Worm (Caenorhabditis elegans) whole organism, late embryonic: ENCODE measurements around the gene luc-7L.

Experiments used
- ceh-2 ChIP-seq: sonication (generic microtip); optimal IDR thresholded peaks from 2 replicates; lab custom pipeline; 2016; ENCODE audit warnings: missing genotype, missing genetic modification characterization, missing compliant biosample characterization
- ceh-9 ChIP-seq: sonication (generic microtip); optimal IDR thresholded peaks from 2 replicates; lab custom pipeline; 2016; ENCODE audit warnings: mild to moderate bottlenecking, missing genetic modification characterization, inconsistent platforms, missing compliant biosample characterization
- che-1 ChIP-seq: sonication (generic microtip); optimal IDR thresholded peaks from 2 replicates; lab custom pipeline; 2016; ENCODE audit warnings: mild to moderate bottlenecking, missing genetic modification characterization, missing compliant biosample characterization
- ets-4 ChIP-seq: sonication (generic microtip); optimal IDR thresholded peaks from 2 replicates; lab custom pipeline; 2016; ENCODE audit warnings: missing genetic modification characterization, missing compliant biosample characterization
- fkh-10 ChIP-seq: fragments of 150-350 bp; optimal IDR thresholded peaks from 2 replicates; lab custom pipeline; 2014; ENCODE audit warnings: missing biosample characterization, missing genetic modification reagents, missing genetic modification characterization
- madf-2 ChIP-seq: sonication (generic microtip); optimal IDR thresholded peaks from 2 replicates; lab custom pipeline; 2017; ENCODE audit warnings: missing genetic modification characterization, missing compliant biosample characterization
- nhr-11 ChIP-seq: fragments of 150-350 bp; optimal IDR thresholded peaks from 2 replicates; lab custom pipeline; 2014; ENCODE audit warnings: missing biosample characterization, missing genetic modification characterization
- pag-3 ChIP-seq: sonication (generic microtip); optimal IDR thresholded peaks from 2 replicates; lab custom pipeline; 2016; ENCODE audit warnings: missing compliant biosample characterization, missing genetic modification characterization, borderline replicate concordance
- pqm-1 ChIP-seq: sonication (generic microtip); optimal IDR thresholded peaks from 2 replicates; lab custom pipeline; 2016; ENCODE audit warnings: missing genetic modification characterization, missing compliant biosample characterization
- ref-2 ChIP-seq: sonication (generic microtip); optimal IDR thresholded peaks from 2 replicates; lab custom pipeline; 2016; ENCODE audit warnings: missing genetic modification characterization, missing compliant biosample characterization
- sdc-2 ChIP-seq: sonication (generic microtip); optimal IDR thresholded peaks from 2 replicates; lab custom pipeline; 2016; ENCODE audit warnings: missing genotype, missing genetic modification characterization, missing compliant biosample characterization

DNA sequence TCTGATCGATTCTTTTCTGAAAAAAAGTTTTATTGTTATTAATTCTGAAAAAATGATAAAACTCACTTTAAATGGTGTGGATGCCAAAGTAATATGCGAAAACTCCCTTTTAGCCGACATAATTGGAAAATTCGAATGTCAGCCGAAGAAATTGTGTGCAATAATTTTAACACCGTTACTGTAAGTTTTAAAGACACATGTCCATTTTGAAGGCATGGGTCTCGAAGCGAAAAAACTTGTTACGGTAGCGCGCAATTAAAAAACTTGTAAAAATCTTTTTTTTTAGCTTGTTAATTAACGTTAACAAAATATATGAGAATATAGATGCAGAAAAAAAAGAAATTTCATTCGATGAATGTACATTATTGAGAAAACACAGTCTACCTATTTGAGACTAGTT is 16.9 kb downstream of the luc-7L start, which contains the start of gene pid-1:
- no peak for TF ChIP-seq ref-2
- no peak for TF ChIP-seq pag-3 (tag; lab: Kevin White, UChicago)
- no peak for TF ChIP-seq nhr-11 (tag; lab: Kevin White, UChicago)
- no peak for TF ChIP-seq ets-4 (tag; lab: Kevin White, UChicago)
- TF ChIP-seq fkh-10 (GFP tag; lab: Kevin White, UChicago), result no peak
- TF ChIP-seq sdc-2 (tag; lab: Kevin White, UChicago), result no peak
- TF ChIP-seq madf-2, result no peak
- no peak for TF ChIP-seq pqm-1 (tag; lab: Kevin White, UChicago)
- TF ChIP-seq ceh-2 (tag; lab: Kevin White, UChicago), result no peak
- no peak for TF ChIP-seq che-1 (tag; lab: Kevin White, UChicago)
- TF ChIP-seq ceh-9 (tag; lab: Kevin White, UChicago), result no peak
